Worm (Caenorhabditis elegans) whole organism, early embryonic: ENCODE measurements around the gene srh-23.

Experiments
- ama-1 ChIP-seq: fragments of 150-350 bp; optimal IDR thresholded peaks from 2 replicates; lab custom pipeline; 2014
- ceh-13 ChIP-seq: fragments of 200-800 bp; sonication (Bioruptor generic); optimal IDR thresholded peaks from 2 replicates; lab custom pipeline; 2018; ENCODE audit warnings: mild to moderate bottlenecking, missing genetic modification characterization, missing compliant biosample characterization
- hmg-4 ChIP-seq: fragments of 200-800 bp; sonication (Bioruptor generic); optimal IDR thresholded peaks from 2 replicates; lab custom pipeline; 2018; ENCODE audit warnings: mild to moderate bottlenecking, missing genetic modification characterization, missing compliant biosample characterization
- hnd-1 ChIP-seq: sonication (generic microtip); optimal IDR thresholded peaks from 2 replicates; lab custom pipeline; 2016; ENCODE audit warnings: missing genetic modification characterization, missing compliant biosample characterization
- pes-1 ChIP-seq: fragments of 200-800 bp; sonication (Bioruptor generic); IDR thresholded peaks from 2 replicates; pipeline ENCODE4 v1.3.6; 2022; ENCODE audit warnings: missing genetic modification reagents, missing genetic modification characterization, missing compliant biosample characterization
- sea-1 ChIP-seq: fragments of 200-800 bp; sonication (Bioruptor generic); conservative IDR thresholded peaks from 2 replicates; pipeline ENCODE4 v1.3.6; 2022; ENCODE audit warnings: missing genetic modification characterization, missing compliant biosample characterization
- tbx-11 ChIP-seq: fragments of 200-800 bp; sonication (Bioruptor generic); IDR thresholded peaks from 2 replicates; pipeline ENCODE4 v1.3.6; 2022; ENCODE audit warnings: missing genetic modification characterization, missing compliant biosample characterization
- tbx-37 ChIP-seq: fragments of 200-800 bp; sonication (Bioruptor generic); conservative IDR thresholded peaks from 2 replicates; pipeline ENCODE4 v1.3.6; 2022; ENCODE audit warnings: missing genetic modification reagents, missing genetic modification characterization, missing compliant biosample characterization

DNA sequence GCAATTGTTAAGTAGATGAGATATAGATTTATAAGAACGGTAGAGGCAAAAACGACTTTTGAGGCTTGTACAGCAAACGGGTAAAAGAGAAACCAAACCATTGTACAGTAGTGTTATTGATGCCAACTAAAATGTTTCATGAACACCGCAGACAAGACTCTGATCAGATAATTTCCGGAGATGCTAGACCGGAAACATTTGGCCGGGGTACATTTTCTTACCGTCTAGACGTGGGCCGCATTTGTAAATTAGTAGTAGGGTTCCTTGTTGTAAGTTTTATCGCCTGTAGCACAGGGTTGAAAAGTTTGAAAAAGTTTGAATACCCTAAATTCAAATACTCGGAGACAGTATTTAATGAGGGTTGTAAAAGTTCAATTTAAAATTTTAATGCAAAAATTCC lies 39.5 kb upstream of the srh-23 start, which contains the start of gene str-32:
- TF ChIP-seq ama-1 (lab: Kevin White, UChicago) (no peak), tbx-11 (GFP tag; lab: Robert Waterston, UW) (no peak), hnd-1 (no peak), pes-1 (GFP tag; lab: Robert Waterston, UW) (no peak), tbx-37 (GFP tag; lab: Robert Waterston, UW) (no peak), hmg-4 (GFP tag; lab: Kevin White, UChicago) (no peak), ceh-13 (no peak), sea-1 (no peak)
